Worm (Caenorhabditis elegans) whole organism, L4 larva: Measurements from ENCODE around the gene syx-3.

ENCODE experiments used
- F10B5.3 ChIP-seq: sonication (generic microtip); optimal IDR thresholded peaks from 2 replicates; lab custom pipeline; 2016; ENCODE audit warnings: mild to moderate bottlenecking, missing genetic modification characterization, missing compliant biosample characterization
- F26F4.8 ChIP-seq: fragments of 200-800 bp; sonication (Bioruptor generic); conservative IDR thresholded peaks from 2 replicates; pipeline ENCODE4 v1.3.6; 2022; ENCODE audit warnings: missing genetic modification characterization, missing compliant biosample characterization
- F44E2.7 ChIP-seq: fragments of 200-800 bp; sonication (Bioruptor generic); IDR thresholded peaks from 2 replicates; pipeline ENCODE4 v2.1.2; 2022; ENCODE audit warnings: missing genetic modification characterization, missing compliant biosample characterization
- R02D3.7 ChIP-seq: fragments of 150-350 bp; sonication (generic microtip); optimal IDR thresholded peaks from 3 replicates; lab custom pipeline; 2014; ENCODE audit warnings: missing biosample characterization, missing genetic modification characterization
- Y5F2A.4 ChIP-seq: fragments of 200-800 bp; sonication (Bioruptor generic); optimal IDR thresholded peaks from 2 replicates; lab custom pipeline; 2018; ENCODE audit warnings: mild to moderate bottlenecking, missing genetic modification characterization, missing compliant biosample characterization
- ces-1 ChIP-seq: fragments of 150-350 bp; sonication (generic microtip); optimal IDR thresholded peaks from 4 replicates; lab custom pipeline; 2014; ENCODE audit warnings: missing biosample characterization, missing genetic modification reagents, missing genetic modification characterization
- cey-2 ChIP-seq: sonication (generic microtip); optimal IDR thresholded peaks from 3 replicates; lab custom pipeline; 2017; ENCODE audit warnings: missing genetic modification characterization, mild to moderate bottlenecking, missing compliant biosample characterization, antibody characterized with exemption, borderline replicate concordance; ENCODE audit not compliant: insufficient read depth
- daf-16 ChIP-seq, 3 experiments: sonication (generic microtip); optimal IDR thresholded peaks; 2 replicates each; lab custom pipeline; 2016 to 2017; ENCODE audit warnings: missing genetic modification characterization in 3 of 3, missing genetic modification reagents in 3 of 3, mild to moderate bottlenecking in 2 of 3, missing compliant biosample characterization in 2 of 3, missing biosample characterization in 1 of 3, moderate library complexity in 1 of 3
- daf-19 ChIP-seq: fragments of 200-800 bp; sonication (Bioruptor generic); conservative IDR thresholded peaks from 2 replicates; pipeline ENCODE4 v1.3.6; 2022; ENCODE audit warnings: missing genetic modification characterization, missing compliant biosample characterization
- dmd-6 ChIP-seq: fragments of 200-800 bp; sonication (Bioruptor generic); IDR thresholded peaks from 2 replicates; pipeline ENCODE4 v1.3.6; 2022; ENCODE audit warnings: missing genetic modification reagents, missing genetic modification characterization, missing compliant biosample characterization
- dpl-1 ChIP-seq: fragments of 150-350 bp; optimal IDR thresholded peaks from 2 replicates; lab custom pipeline; 2014; ENCODE audit warnings: missing biosample characterization, missing genetic modification reagents, missing genetic modification characterization
- egl-27 ChIP-seq: sonication (generic microtip); optimal IDR thresholded peaks from 3 replicates; lab custom pipeline; 2017; ENCODE audit warnings: missing biosample characterization, missing genetic modification reagents, missing genetic modification characterization
- fkh-10 ChIP-seq: fragments of 150-350 bp; optimal IDR thresholded peaks from 2 replicates; lab custom pipeline; 2014; ENCODE audit warnings: missing biosample characterization, missing genetic modification reagents, missing genetic modification characterization
- gei-8 ChIP-seq: fragments of 200-800 bp; sonication (Bioruptor generic); optimal IDR thresholded peaks from 2 replicates; lab custom pipeline; 2018; ENCODE audit warnings: mild to moderate bottlenecking, missing genetic modification characterization, missing compliant biosample characterization
- lin-13 ChIP-seq: fragments of 150-350 bp; optimal IDR thresholded peaks from 2 replicates; lab custom pipeline; 2014; ENCODE audit warnings: missing biosample characterization, missing genetic modification reagents, missing genetic modification characterization
- lsy-2 ChIP-seq, 2 experiments: fragments of 150-350 bp in 1 of 2; sonication (generic microtip) in 1 of 2; optimal IDR thresholded peaks; 2 replicates each; lab custom pipeline; 2014 to 2017; ENCODE audit warnings: missing biosample characterization in 2 of 2, missing genetic modification characterization in 2 of 2
- madf-5 ChIP-seq, 2 experiments: fragments of 200-800 bp; sonication (Bioruptor generic); IDR thresholded peaks; 2 replicates each; pipeline ENCODE4 v1.3.6; 2022; ENCODE audit warnings: missing compliant biosample characterization in 2 of 2, missing genetic modification characterization in 2 of 2
- mep-1 ChIP-seq: fragments of 150-350 bp; sonication (generic microtip); optimal IDR thresholded peaks from 3 replicates; lab custom pipeline; 2014; ENCODE audit warnings: missing biosample characterization, missing genetic modification characterization
- nhr-111 ChIP-seq: fragments of 200-800 bp; sonication (Bioruptor generic); optimal IDR thresholded peaks from 2 replicates; lab custom pipeline; 2018; ENCODE audit warnings: mild to moderate bottlenecking, missing genetic modification characterization, missing compliant biosample characterization
- nhr-237 ChIP-seq: sonication (generic microtip); optimal IDR thresholded peaks from 2 replicates; lab custom pipeline; 2017; ENCODE audit warnings: missing biosample characterization, missing genetic modification characterization
- nhr-25 ChIP-seq: sonication (generic microtip); optimal IDR thresholded peaks from 2 replicates; lab custom pipeline; 2017; ENCODE audit warnings: missing genetic modification characterization, mild to moderate bottlenecking, missing compliant biosample characterization, antibody characterized with exemption, moderate library complexity, borderline replicate concordance; ENCODE audit not compliant: insufficient read depth
- nhr-28 ChIP-seq: fragments of 150-350 bp; optimal IDR thresholded peaks from 2 replicates; lab custom pipeline; 2014; ENCODE audit warnings: missing biosample characterization, missing genetic modification characterization
- nhr-48 ChIP-seq: sonication (generic microtip); optimal IDR thresholded peaks from 2 replicates; lab custom pipeline; 2016; ENCODE audit warnings: mild to moderate bottlenecking, missing genetic modification characterization, missing compliant biosample characterization
- pha-4 ChIP-seq, 2 experiments: fragments of 150-350 bp in 1 of 2; fragments of 200-800 bp in 1 of 2; sonication (Bioruptor generic) in 1 of 2; IDR thresholded peaks in 1 of 2; optimal IDR thresholded peaks in 1 of 2; 2 replicates each; pipeline versions ENCODE4 v1.3.6 to Lab custom; 2014 to 2022; ENCODE audit warnings: missing genetic modification characterization in 2 of 2, missing genetic modification reagents in 2 of 2, missing biosample characterization in 1 of 2, missing compliant biosample characterization in 1 of 2
- php-3 ChIP-seq: fragments of 200-800 bp; sonication (Bioruptor generic); IDR thresholded peaks from 2 replicates; pipeline ENCODE4 v1.3.6; 2022; ENCODE audit warnings: missing genetic modification reagents, missing genetic modification characterization, missing compliant biosample characterization
- pqm-1 ChIP-seq: sonication (generic microtip); optimal IDR thresholded peaks from 2 replicates; lab custom pipeline; 2017; ENCODE audit warnings: missing biosample characterization, missing genetic modification characterization
- snpc-4 ChIP-seq: fragments of 150-350 bp; optimal IDR thresholded peaks from 2 replicates; lab custom pipeline; 2014; ENCODE audit warnings: missing biosample characterization, missing genetic modification characterization
- spr-1 ChIP-seq: sonication (generic microtip); optimal IDR thresholded peaks from 2 replicates; lab custom pipeline; 2016; ENCODE audit warnings: mild to moderate bottlenecking, missing genetic modification characterization, missing compliant biosample characterization
- spr-3 ChIP-seq: fragments of 200-800 bp; sonication (Bioruptor generic); optimal IDR thresholded peaks from 2 replicates; lab custom pipeline; 2018; ENCODE audit warnings: mild to moderate bottlenecking, missing genetic modification characterization, missing compliant biosample characterization
- tag-97 ChIP-seq: fragments of 200-800 bp; sonication (Bioruptor generic); IDR thresholded peaks from 2 replicates; pipeline ENCODE4 v1.3.6; 2022; ENCODE audit warnings: missing genetic modification characterization, missing compliant biosample characterization
- tra-1 ChIP-seq: fragments of 200-800 bp; sonication (Bioruptor generic); IDR thresholded peaks from 2 replicates; pipeline ENCODE4 v1.3.6; 2022; ENCODE audit warnings: missing genetic modification reagents, missing genetic modification characterization, missing compliant biosample characterization
- unc-62 ChIP-seq, 3 experiments: fragments of 150-350 bp in 1 of 3; sonication (generic microtip); optimal IDR thresholded peaks in 2 of 3; peaks in 1 of 3; 1 replicate in 1 of 3; 2 replicates in 2 of 3; lab custom pipeline; 2014 to 2017; ENCODE audit warnings: missing biosample characterization in 3 of 3, missing genetic modification characterization in 3 of 3, missing genetic modification reagents in 3 of 3, missing genotype in 1 of 3

syx-3 gene

ce11 chrX:5370605-5371004 is 21.7 kb downstream of the syx-3 start:
- TF ChIP-seq tra-1 (GFP tag; lab: Robert Waterston, UW) = no peak
- TF ChIP-seq pha-4 (GFP tag; IDR thresholded peaks at IDR 0.05; lab: Robert Waterston, UW) = no peak
- TF ChIP-seq pha-4 (tag; optimal IDR thresholded peaks at IDR 0.05; lab: Kevin White, UChicago) = no peak
- TF ChIP-seq php-3 (GFP tag; lab: Robert Waterston, UW) = no peak
- no peak for TF ChIP-seq dpl-1 (GFP tag; lab: Kevin White, UChicago)
- TF ChIP-seq nhr-25 (tag; lab: Kevin White, UChicago) = no peak
- TF ChIP-seq spr-3 (GFP tag; lab: Kevin White, UChicago) = no peak
- TF ChIP-seq nhr-48 (tag; lab: Kevin White, UChicago) = no peak
- no peak for TF ChIP-seq snpc-4 (tag; lab: Kevin White, UChicago)
- no peak for TF ChIP-seq R02D3.7
- TF ChIP-seq lin-13 (GFP tag; lab: Kevin White, UChicago) = no peak
- TF ChIP-seq daf-16 (GFP tag; optimal IDR thresholded peaks at IDR 0.05; lab: Kevin White, UChicago) = no peak
- no peak for TF ChIP-seq daf-16 (tag; optimal IDR thresholded peaks at IDR 0.05; lab: Kevin White, UChicago)
- TF ChIP-seq egl-27 (tag; lab: Kevin White, UChicago) = no peak
- TF ChIP-seq nhr-237 (tag; lab: Kevin White, UChicago) = no peak

DNA sequence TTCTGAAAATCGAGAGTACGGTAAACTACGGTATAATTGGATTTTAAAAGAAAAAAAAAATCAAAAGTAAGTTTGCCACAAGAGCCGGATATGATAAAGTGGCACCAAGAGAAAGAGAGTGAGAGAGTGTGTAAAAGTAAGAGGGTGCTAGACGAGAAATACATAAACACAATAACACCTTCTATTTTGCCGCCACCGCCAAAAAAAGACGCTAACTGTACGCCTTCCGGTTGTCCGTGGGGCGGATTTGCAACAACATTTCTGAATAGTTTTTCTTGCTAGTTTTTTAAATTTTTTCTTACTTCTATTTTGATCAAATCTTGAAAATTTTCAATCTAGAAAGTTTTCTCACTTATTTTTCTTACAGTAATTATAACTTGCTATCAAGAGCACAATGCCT is 23.7 kb downstream of the syx-3 start, which contains the start of gene F35C8.8:
TSS of gene F35C8.8 (minus strand) at position 2 of the 400 bp plus-strand sequence.
- TF ChIP-seq lsy-2 (tag; optimal IDR thresholded peaks at IDR 0.05; lab: Kevin White, UChicago) = no peak
- TF ChIP-seq daf-19 = no peak
- TF ChIP-seq mep-1 (tag; lab: Kevin White, UChicago) = no peak
- no peak for TF ChIP-seq dmd-6 (GFP tag; lab: Robert Waterston, UW)
- no peak for TF ChIP-seq F26F4.8 (GFP tag; lab: Robert Waterston, UW)
- no peak for TF ChIP-seq ces-1 (GFP tag; lab: Kevin White, UChicago)
- TF ChIP-seq cey-2 (tag; lab: Kevin White, UChicago) = no peak

DNA sequence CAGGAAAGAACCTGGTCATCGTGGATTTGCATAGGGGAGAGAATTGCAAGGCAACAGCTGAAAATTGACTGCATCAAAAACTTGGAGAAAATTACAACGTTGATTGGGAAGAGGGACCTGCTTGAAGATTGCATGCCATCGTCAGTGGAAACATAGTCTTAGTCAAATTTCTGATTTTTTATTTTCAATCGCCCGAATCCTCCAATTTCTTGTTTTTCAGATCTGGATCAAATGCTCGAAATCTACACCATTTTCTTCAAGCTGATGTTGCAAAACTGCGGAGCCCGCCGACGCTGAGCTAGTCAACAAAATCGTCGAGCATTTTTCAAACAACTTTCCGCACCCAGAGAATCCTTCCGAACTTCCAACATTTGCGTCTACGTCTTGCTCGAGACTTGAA is 24.7 kb downstream of the syx-3 start:
- TF ChIP-seq unc-62 (GFP tag; optimal IDR thresholded peaks at IDR 0.05 in 1 of 2; lab: Kevin White, UChicago) (peak in 1 of 2 experiments; percentile 95), unc-62 (tag; optimal IDR thresholded peaks at IDR 0.05; lab: Kevin White, UChicago) (no peak), Y5F2A.4 (no peak)

ce11 chrX:5374742-5375141 is 25.8 kb downstream of the syx-3 start, which contains the start of gene sek-4:
sek-4 (plus strand) TSS chrX:5375059.
- TF ChIP-seq daf-16 (GFP tag; optimal IDR thresholded peaks at IDR 0.05; lab: Kevin White, UChicago) (no peak), daf-16 (tag; optimal IDR thresholded peaks at IDR 0.05; lab: Kevin White, UChicago) (peak; percentile 91), dmd-6 (GFP tag; lab: Robert Waterston, UW) (peak; percentile 33; the same call in 1 of the 2 replicates), pqm-1 (tag; lab: Kevin White, UChicago) (peak; percentile 52), nhr-28 (tag; lab: Kevin White, UChicago) (peak; percentile 45), fkh-10 (no peak)

DNA sequence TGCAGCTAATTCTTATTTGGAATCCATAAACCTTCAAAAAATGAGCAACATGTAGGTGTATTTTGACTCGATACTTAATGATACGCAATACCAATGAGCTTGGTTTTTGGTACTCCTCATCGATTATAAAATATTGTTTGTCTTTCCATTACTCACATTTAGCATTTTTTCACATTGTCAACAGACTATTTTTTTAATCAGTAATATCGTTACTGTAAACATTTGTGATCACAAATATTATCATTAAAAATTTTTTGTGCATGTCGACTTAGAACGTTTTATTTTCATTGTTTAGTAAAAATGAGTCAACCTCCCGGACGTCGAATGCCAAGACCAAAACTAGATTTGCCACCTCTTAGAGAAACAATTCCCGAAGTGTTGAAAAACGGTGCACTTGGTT is 28.4 kb downstream of the syx-3 start, which contains the start of gene sek-5:
TSS of gene sek-5 (plus strand) at position 301 of the 400 bp plus-strand sequence.
- no peak for TF ChIP-seq nhr-111 (GFP tag; lab: Kevin White, UChicago)
- TF ChIP-seq tag-97 = no peak
- TF ChIP-seq spr-1 = no peak
- no peak for TF ChIP-seq F10B5.3 (tag; lab: Kevin White, UChicago)
- TF ChIP-seq F44E2.7 (GFP tag; lab: Robert Waterston, UW) = no peak
- TF ChIP-seq gei-8 (GFP tag; lab: Kevin White, UChicago) = no peak
- TF ChIP-seq madf-5 (GFP tag; IDR thresholded peaks at IDR 0.05; lab: Robert Waterston, UW) = no peak
- TF ChIP-seq mep-1 (tag; lab: Kevin White, UChicago) = no peak
